Worm (Caenorhabditis elegans) whole organism, L3 larva: ENCODE measurements around the gene epic-2.

Experiments
- R02D3.7 ChIP-seq: fragments of 150-350 bp; optimal IDR thresholded peaks from 2 replicates; lab custom pipeline; 2014; ENCODE audit warnings: missing biosample characterization, missing genetic modification characterization
- ZK546.5 ChIP-seq: sonication (generic microtip); optimal IDR thresholded peaks from 2 replicates; lab custom pipeline; 2017; ENCODE audit warnings: missing biosample characterization, missing genetic modification characterization
- aly-2 ChIP-seq: fragments of 150-350 bp; optimal IDR thresholded peaks from 2 replicates; lab custom pipeline; 2014; ENCODE audit warnings: missing biosample characterization, missing genetic modification characterization
- ama-1 ChIP-seq: fragments of 150-350 bp; optimal IDR thresholded peaks from 2 replicates; lab custom pipeline; 2018
- ceh-16 ChIP-seq: sonication (generic microtip); optimal IDR thresholded peaks from 2 replicates; lab custom pipeline; 2017; ENCODE audit warnings: missing biosample characterization, missing genetic modification characterization
- ceh-28 ChIP-seq: fragments of 150-350 bp; optimal IDR thresholded peaks from 2 replicates; lab custom pipeline; 2014; ENCODE audit warnings: missing biosample characterization, missing genetic modification reagents, missing genetic modification characterization
- ceh-82 ChIP-seq: fragments of 150-350 bp; optimal IDR thresholded peaks from 2 replicates; lab custom pipeline; 2014; ENCODE audit warnings: missing biosample characterization, missing genetic modification characterization
- daf-12 ChIP-seq: fragments of 150-350 bp; optimal IDR thresholded peaks from 2 replicates; lab custom pipeline; 2014; ENCODE audit warnings: missing biosample characterization, missing genetic modification reagents, missing genetic modification characterization
- egl-27 ChIP-seq: sonication (generic microtip); optimal IDR thresholded peaks from 4 replicates; lab custom pipeline; 2017; ENCODE audit warnings: missing biosample characterization, missing genetic modification reagents, missing genetic modification characterization
- egl-5 ChIP-seq: fragments of 150-350 bp; optimal IDR thresholded peaks from 2 replicates; lab custom pipeline; 2017; ENCODE audit warnings: missing biosample characterization, missing genetic modification reagents, missing genetic modification characterization, inconsistent platforms
- elt-1 ChIP-seq: fragments of 150-350 bp; optimal IDR thresholded peaks from 2 replicates; lab custom pipeline; 2014; ENCODE audit warnings: missing biosample characterization, missing genetic modification characterization
- elt-2 ChIP-seq: sonication (generic microtip); optimal IDR thresholded peaks from 2 replicates; lab custom pipeline; 2016; ENCODE audit warnings: missing genetic modification reagents, mild to moderate bottlenecking, missing genetic modification characterization, missing compliant biosample characterization
- elt-3 ChIP-seq, 3 experiments: fragments of 150-350 bp in 1 of 3; sonication (generic microtip) in 2 of 3; optimal IDR thresholded peaks; 2 replicates in 2 of 3; 4 replicates in 1 of 3; lab custom pipeline; 2014 to 2017; ENCODE audit warnings: missing biosample characterization in 3 of 3, missing genetic modification characterization in 3 of 3
- eor-1 ChIP-seq, 2 experiments: fragments of 150-350 bp; optimal IDR thresholded peaks; 2 replicates each; lab custom pipeline; 2014 to 2018; ENCODE audit warnings: missing biosample characterization in 2 of 2, missing genetic modification characterization in 2 of 2
- fkh-10 ChIP-seq: sonication (generic microtip); optimal IDR thresholded peaks from 2 replicates; lab custom pipeline; 2017; ENCODE audit warnings: missing biosample characterization, missing genetic modification reagents, missing genetic modification characterization
- fkh-2 ChIP-seq: fragments of 150-350 bp; optimal IDR thresholded peaks from 2 replicates; lab custom pipeline; 2014; ENCODE audit warnings: missing biosample characterization, missing genetic modification reagents, missing genetic modification characterization
- fos-1 ChIP-seq: fragments of 150-350 bp; optimal IDR thresholded peaks from 2 replicates; lab custom pipeline; 2014; ENCODE audit warnings: missing biosample characterization, missing genetic modification characterization
- hmg-11 ChIP-seq: sonication (generic microtip); optimal IDR thresholded peaks from 2 replicates; lab custom pipeline; 2016; ENCODE audit warnings: missing genetic modification characterization, missing compliant biosample characterization
- jun-1 ChIP-seq: fragments of 150-350 bp; optimal IDR thresholded peaks from 2 replicates; lab custom pipeline; 2014; ENCODE audit warnings: missing biosample characterization, missing genetic modification reagents, missing genetic modification characterization
- lin-15B ChIP-seq: fragments of 150-350 bp; optimal IDR thresholded peaks from 2 replicates; lab custom pipeline; 2014; ENCODE audit warnings: missing biosample characterization, missing genetic modification characterization
- lin-39 ChIP-seq: fragments of 150-350 bp; optimal IDR thresholded peaks from 2 replicates; lab custom pipeline; 2018; ENCODE audit warnings: missing biosample characterization, missing genetic modification reagents, missing genetic modification characterization
- lsy-12 ChIP-seq: sonication (generic microtip); optimal IDR thresholded peaks from 2 replicates; lab custom pipeline; 2016; ENCODE audit warnings: mild to moderate bottlenecking, missing genetic modification characterization, missing compliant biosample characterization
- mdl-1 ChIP-seq: fragments of 150-350 bp; optimal IDR thresholded peaks from 2 replicates; lab custom pipeline; 2014; ENCODE audit warnings: missing biosample characterization, missing genetic modification characterization
- nfya-1 ChIP-seq: sonication (generic microtip); optimal IDR thresholded peaks from 2 replicates; lab custom pipeline; 2017; ENCODE audit warnings: missing genetic modification characterization, mild to moderate bottlenecking, missing compliant biosample characterization, antibody characterized with exemption, moderate library complexity; ENCODE audit not compliant: insufficient read depth
- nhr-11 ChIP-seq: fragments of 150-350 bp; optimal IDR thresholded peaks from 2 replicates; lab custom pipeline; 2014; ENCODE audit warnings: missing biosample characterization, missing genetic modification characterization
- nhr-12 ChIP-seq: fragments of 150-350 bp; optimal IDR thresholded peaks from 2 replicates; lab custom pipeline; 2014; ENCODE audit warnings: missing biosample characterization, missing genetic modification characterization
- nhr-23 ChIP-seq: fragments of 150-350 bp; optimal IDR thresholded peaks from 2 replicates; lab custom pipeline; 2014; ENCODE audit warnings: missing biosample characterization, missing genetic modification reagents, missing genetic modification characterization
- nhr-25 ChIP-seq: sonication (generic microtip); optimal IDR thresholded peaks from 2 replicates; lab custom pipeline; 2017; ENCODE audit warnings: missing biosample characterization, missing genetic modification characterization
- nhr-28 ChIP-seq: fragments of 150-350 bp; optimal IDR thresholded peaks from 2 replicates; lab custom pipeline; 2014; ENCODE audit warnings: missing biosample characterization, missing genetic modification characterization
- nhr-67 ChIP-seq: fragments of 150-350 bp; optimal IDR thresholded peaks from 2 replicates; lab custom pipeline; 2014; ENCODE audit warnings: missing biosample characterization, missing genetic modification characterization
- pha-4 ChIP-seq: fragments of 150-350 bp; optimal IDR thresholded peaks from 2 replicates; lab custom pipeline; 2014; ENCODE audit warnings: missing biosample characterization, missing genetic modification reagents, missing genetic modification characterization
- pqm-1 ChIP-seq: fragments of 150-350 bp; optimal IDR thresholded peaks from 2 replicates; lab custom pipeline; 2017; ENCODE audit warnings: missing biosample characterization, missing genetic modification characterization, inconsistent platforms
- sea-2 ChIP-seq: fragments of 150-350 bp; sonication (generic microtip); optimal IDR thresholded peaks from 4 replicates; lab custom pipeline; 2014; ENCODE audit warnings: missing biosample characterization, missing genetic modification reagents, missing genetic modification characterization
- skn-1 ChIP-seq: fragments of 150-350 bp; optimal IDR thresholded peaks from 2 replicates; lab custom pipeline; 2014; ENCODE audit warnings: missing biosample characterization, missing genetic modification characterization
- snpc-4 ChIP-seq: fragments of 150-350 bp; optimal IDR thresholded peaks from 2 replicates; lab custom pipeline; 2014; ENCODE audit warnings: missing biosample characterization, missing genetic modification characterization
- unc-39 ChIP-seq: sonication (generic microtip); optimal IDR thresholded peaks from 4 replicates; lab custom pipeline; 2017; ENCODE audit warnings: missing biosample characterization, missing genetic modification characterization
- unc-62 ChIP-seq: fragments of 150-350 bp; sonication (generic microtip); optimal IDR thresholded peaks from 4 replicates; lab custom pipeline; 2014; ENCODE audit warnings: missing biosample characterization, missing genetic modification reagents, missing genetic modification characterization
- ztf-11 ChIP-seq: fragments of 150-350 bp; optimal IDR thresholded peaks from 2 replicates; lab custom pipeline; 2014; ENCODE audit warnings: missing biosample characterization, missing genetic modification characterization
- ztf-4 ChIP-seq: fragments of 150-350 bp; optimal IDR thresholded peaks from 2 replicates; lab custom pipeline; 2014; ENCODE audit warnings: missing biosample characterization, missing genetic modification characterization

epic-2 gene

ce11 chrIV:1727538-1728072 is 7.0 kb downstream of the epic-2 start:
- no peak for TF ChIP-seq lsy-12
- peak; percentile 97 for TF ChIP-seq ceh-28 (tag; lab: Kevin White, UChicago)

- TF ChIP-seq lsy-12 (peak; percentile 15), R02D3.7 (tag; lab: Kevin White, UChicago) (no peak), fkh-10 (GFP tag; lab: Kevin White, UChicago) (no peak), elt-3 (tag; optimal IDR thresholded peaks at IDR 0.05; lab: Kevin White, UChicago) (no peak), daf-12 (tag; lab: Kevin White, UChicago) (no peak), nfya-1 (tag; lab: Kevin White, UChicago) (peak; percentile 66), ceh-16 (tag; lab: Kevin White, UChicago) (no peak), ztf-11 (tag; lab: Kevin White, UChicago) (no peak), egl-5 (tag; lab: Kevin White, UChicago) (no peak), snpc-4 (tag; lab: Kevin White, UChicago) (peak; percentile 20), egl-27 (no peak), mdl-1 (tag; lab: Kevin White, UChicago) (no peak), fkh-2 (tag; lab: Kevin White, UChicago) (no peak), aly-2 (tag; lab: Kevin White, UChicago) (no peak), nhr-23 (tag; lab: Kevin White, UChicago) (peak; percentile 77), lin-39 (tag; lab: Kevin White, UChicago) (peak; percentile 73), eor-1 (tag; optimal IDR thresholded peaks at IDR 0.05; lab: Kevin White, UChicago) (no peak), elt-1 (tag; lab: Kevin White, UChicago) (no peak), lin-15B (peak; percentile 70), pha-4 (tag; lab: Kevin White, UChicago) (peak; percentile 21), nhr-28 (no peak), pqm-1 (tag; lab: Kevin White, UChicago) (no peak), ZK546.5 (no peak), nhr-25 (tag; lab: Kevin White, UChicago) (peak; percentile 60), nhr-12 (no peak), ztf-4 (tag; lab: Kevin White, UChicago) (no peak), jun-1 (tag; lab: Kevin White, UChicago) (peak; percentile 37), hmg-11 (tag; lab: Kevin White, UChicago) (peak; percentile 52), ama-1 (lab: Kevin White, UChicago) (peak; percentile 75), elt-2 (no peak), unc-39 (tag; lab: Kevin White, UChicago) (no peak), nhr-67 (tag; lab: Kevin White, UChicago) (no peak), sea-2 (GFP tag; lab: Kevin White, UChicago) (no peak), ceh-82 (no peak), fos-1 (tag; lab: Kevin White, UChicago) (peak; percentile 57)
Measured at ce11 chrIV:1738324-1738730, 17.7 kb downstream of the epic-2 start.

- TF ChIP-seq ceh-16 (tag; lab: Kevin White, UChicago) (no peak), ceh-28 (tag; lab: Kevin White, UChicago) (no peak), ztf-4 (tag; lab: Kevin White, UChicago) (no peak)
- TF ChIP-seq, all 47 proteins: peak for 0
Measured at ce11 chrIV:1738892-1739291, 18.3 kb downstream of the epic-2 start.

ce11 chrIV:1739366-1740104 is 18.9 kb downstream of the epic-2 start:
- no peak for TF ChIP-seq elt-1 (tag; lab: Kevin White, UChicago)
- TF ChIP-seq elt-2: peak; percentile 33
- no peak for TF ChIP-seq unc-62
- no peak for TF ChIP-seq fos-1 (tag; lab: Kevin White, UChicago)
- TF ChIP-seq nhr-11 (tag; lab: Kevin White, UChicago): no peak
- no peak for TF ChIP-seq daf-12 (tag; lab: Kevin White, UChicago)
- no peak for TF ChIP-seq sea-2 (GFP tag; lab: Kevin White, UChicago)
- peak; percentile 1 for TF ChIP-seq lin-15B
- TF ChIP-seq nhr-23 (tag; lab: Kevin White, UChicago): peak; percentile 3
- TF ChIP-seq hmg-11 (tag; lab: Kevin White, UChicago): peak; percentile 38
- TF ChIP-seq ama-1 (lab: Kevin White, UChicago): no peak
- no peak for TF ChIP-seq ceh-82
- no peak for TF ChIP-seq skn-1
